Fruit fly (Drosophila melanogaster): Measurements from ENCODE around the gene CG4704.

- TF ChIP-seq N (GFP tag; optimal IDR thresholded peaks at IDR 0.05): no peak
- TF ChIP-seq pan (optimal IDR thresholded peaks at IDR 0.05): no peak
- TF ChIP-seq woc (GFP tag; optimal IDR thresholded peaks at IDR 0.05): no peak
- TF ChIP-seq Dfd (GFP tag; optimal IDR thresholded peaks at IDR 0.05): no peak
- no peak for TF ChIP-seq lola (GFP tag; optimal IDR thresholded peaks at IDR 0.05)
- no peak for TF ChIP-seq OdsH (GFP tag; optimal IDR thresholded peaks at IDR 0.05)
Observed at dm6 chr3R:22891707-22892106, 45.6 kb upstream of the CG4704 start.

Data from whole organism, wandering third instar larva.